Worm (Caenorhabditis elegans) whole organism, L4/young adult: ENCODE results near the gene Y51H7C.9.

ENCODE experiments used
- W03F9.2 ChIP-seq: fragments of 150-350 bp; optimal IDR thresholded peaks from 2 replicates; lab custom pipeline; 2014; ENCODE audit warnings: missing biosample characterization, missing genetic modification characterization
- dao-5 ChIP-seq: sonication (generic microtip); optimal IDR thresholded peaks from 2 replicates; lab custom pipeline; 2016; ENCODE audit warnings: missing genotype, missing genetic modification characterization, moderate library complexity, missing compliant biosample characterization
- him-1 ChIP-seq: sonication (generic microtip); optimal IDR thresholded peaks from 2 replicates; lab custom pipeline; 2016; ENCODE audit warnings: missing genotype, missing genetic modification reagents, missing genetic modification characterization, missing compliant biosample characterization

Y51H7C.9 gene

ce11 chrII:1369322-1369721 lies 42.0 kb downstream of the Y51H7C.9 start:
- no peak for TF ChIP-seq W03F9.2
- TF ChIP-seq dao-5 (tag; lab: Kevin White, UChicago) = no peak
- no peak for TF ChIP-seq him-1

- no peak for TF ChIP-seq him-1
- no peak for TF ChIP-seq dao-5 (tag; lab: Kevin White, UChicago)
- no peak for TF ChIP-seq W03F9.2
Measured at ce11 chrII:1368756-1369155, 42.5 kb downstream of the Y51H7C.9 start.

- TF ChIP-seq W03F9.2 (no peak), him-1 (no peak), dao-5 (tag; lab: Kevin White, UChicago) (no peak)
Measured at ce11 chrII:1365985-1366384, 45.3 kb downstream of the Y51H7C.9 start.

- TF ChIP-seq W03F9.2 = no peak
- no peak for TF ChIP-seq dao-5 (tag; lab: Kevin White, UChicago)
- no peak for TF ChIP-seq him-1
Measured at ce11 chrII:1362423-1362822, 48.8 kb downstream of the Y51H7C.9 start.

- TF ChIP-seq dao-5 (tag; lab: Kevin White, UChicago) (no peak), W03F9.2 (no peak), him-1 (no peak)
Measured at ce11 chrII:1360257-1360656, 51.0 kb downstream of the Y51H7C.9 start.
